Worm (Caenorhabditis elegans): ENCODE measurements around the gene ttr-19.

ttr-19 gene

ce11 chrV:10203435-10204009, 23.7 kb downstream of the ttr-19 start, which contains the start of gene chpf-1:
Gene chpf-1 (minus strand): TSS chrV:10203485.
- no peak for TF ChIP-seq egl-27 (tag; optimal IDR thresholded peaks at IDR 0.05)
- peak in 1 of 2 experiments; percentile 0 for TF ChIP-seq lsy-2 (tag; optimal IDR thresholded peaks at IDR 0.05)
- no peak for TF ChIP-seq elt-3 (tag; optimal IDR thresholded peaks at IDR 0.05)
- TF ChIP-seq nhr-21 (tag; optimal IDR thresholded peaks at IDR 0.05) = no peak
- TF ChIP-seq fos-1 (tag; optimal IDR thresholded peaks at IDR 0.05) = peak; percentile 70
- no peak for TF ChIP-seq unc-39 (tag; optimal IDR thresholded peaks at IDR 0.05)
- TF ChIP-seq unc-55 (GFP tag; optimal IDR thresholded peaks at IDR 0.05) = no peak
- no peak for TF ChIP-seq snpc-4 (tag; optimal IDR thresholded peaks at IDR 0.05)
- TF ChIP-seq mbf-1 (tag; optimal IDR thresholded peaks at IDR 0.05) = no peak
- no peak for TF ChIP-seq ztf-1 (GFP tag; conservative IDR thresholded peaks at IDR 0.05)
- TF ChIP-seq nhr-12 (tag; optimal IDR thresholded peaks at IDR 0.05) = no peak
- peak; percentile 76 for TF ChIP-seq crh-2 (tag; optimal IDR thresholded peaks at IDR 0.05)
- no peak for TF ChIP-seq alr-1 (tag; optimal IDR thresholded peaks at IDR 0.05)
- no peak for TF ChIP-seq R02D3.7 (tag; optimal IDR thresholded peaks at IDR 0.05)
- peak; percentile 2 for TF ChIP-seq sma-9 (GFP tag; optimal IDR thresholded peaks at IDR 0.05)
- no peak for TF ChIP-seq sma-9 (tag; optimal IDR thresholded peaks at IDR 0.05)
- no peak for TF ChIP-seq ceh-16 (tag; optimal IDR thresholded peaks at IDR 0.05)
- no peak for TF ChIP-seq mab-5 (tag; optimal IDR thresholded peaks at IDR 0.05)
- TF ChIP-seq sem-4 (tag; optimal IDR thresholded peaks at IDR 0.05) = no peak
- no peak for TF ChIP-seq nhr-6 (tag; optimal IDR thresholded peaks at IDR 0.05)
- peak; percentile 14 for TF ChIP-seq nhr-129 (tag; optimal IDR thresholded peaks at IDR 0.05)
- peak; percentile 59 for TF ChIP-seq blmp-1 (tag; optimal IDR thresholded peaks at IDR 0.05; ENCODE audit: insufficient read depth)
- no peak for TF ChIP-seq mdl-1 (tag; optimal IDR thresholded peaks at IDR 0.05)
- no peak for TF ChIP-seq C34F6.9 (tag; optimal IDR thresholded peaks at IDR 0.05)
- TF ChIP-seq ama-1 (optimal IDR thresholded peaks at IDR 0.05) = peak; percentile 17
- no peak for TF ChIP-seq lin-11 (tag; optimal IDR thresholded peaks at IDR 0.05)
- TF ChIP-seq nhr-25 (tag; optimal IDR thresholded peaks at IDR 0.05) = no peak
- no peak for TF ChIP-seq nhr-11 (tag; optimal IDR thresholded peaks at IDR 0.05)
- TF ChIP-seq ztf-11 (tag; optimal IDR thresholded peaks at IDR 0.05) = no peak
- no peak for TF ChIP-seq skn-1 (tag; optimal IDR thresholded peaks at IDR 0.05)

DNA sequence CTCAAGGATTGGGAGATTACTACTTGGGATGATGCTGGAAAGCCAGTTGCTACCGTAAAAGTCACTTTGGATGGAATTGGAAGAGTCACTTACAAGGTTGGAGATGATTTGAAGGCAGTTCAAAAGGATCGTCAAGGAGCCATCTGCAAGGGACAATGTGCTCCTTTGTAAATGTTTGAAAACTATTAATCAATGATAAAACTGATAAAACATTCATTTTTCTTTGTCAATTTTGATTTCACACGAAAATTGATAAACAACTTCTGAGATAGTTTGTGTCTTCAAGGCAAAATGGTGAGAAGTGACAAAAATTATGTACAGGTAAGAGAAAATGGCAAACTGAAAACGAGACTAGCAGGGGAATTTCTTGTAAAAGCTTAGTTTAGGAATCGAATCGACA, 24.9 kb downstream of the ttr-19 start:
- TF ChIP-seq lin-13 (GFP tag; optimal IDR thresholded peaks at IDR 0.05) = no peak
- TF ChIP-seq unc-39 (tag; optimal IDR thresholded peaks at IDR 0.05) = no peak
- TF ChIP-seq mbf-1 (tag; optimal IDR thresholded peaks at IDR 0.05) = no peak
- TF ChIP-seq R02D3.7 (tag; optimal IDR thresholded peaks at IDR 0.05) = no peak
- TF ChIP-seq mab-5 (tag; optimal IDR thresholded peaks at IDR 0.05) = no peak
- no peak for TF ChIP-seq nhr-21 (tag; optimal IDR thresholded peaks at IDR 0.05)
- TF ChIP-seq snpc-4 (tag; optimal IDR thresholded peaks at IDR 0.05) = no peak
- TF ChIP-seq lin-39 (tag; optimal IDR thresholded peaks at IDR 0.05) = no peak
- no peak for TF ChIP-seq ztf-4 (tag; optimal IDR thresholded peaks at IDR 0.05)
- TF ChIP-seq elt-1 (tag; optimal IDR thresholded peaks at IDR 0.05) = no peak
- TF ChIP-seq nhr-77 (tag; optimal IDR thresholded peaks at IDR 0.05) = no peak
- TF ChIP-seq nhr-12 (tag; optimal IDR thresholded peaks at IDR 0.05) = no peak
- no peak for TF ChIP-seq zag-1 (tag; optimal IDR thresholded peaks at IDR 0.05)

DNA sequence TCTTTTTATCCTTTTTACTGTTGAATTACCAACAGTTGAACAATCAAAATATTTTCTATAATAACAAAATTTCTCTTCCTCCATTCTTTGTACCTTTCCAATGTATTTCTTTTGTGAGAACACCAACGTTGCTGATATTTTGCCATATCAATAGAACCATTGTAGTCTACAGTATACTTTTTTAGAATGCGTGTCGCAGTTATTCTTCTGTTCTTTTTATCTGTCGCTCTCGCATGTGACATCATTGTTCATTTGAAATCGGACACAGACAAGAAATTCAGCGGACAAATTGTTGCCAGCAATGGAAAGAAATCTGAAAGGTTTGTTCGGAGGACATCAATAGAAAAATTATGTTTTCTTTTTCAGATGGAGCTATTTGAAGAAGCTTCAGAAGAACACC, 25.3 kb downstream of the ttr-19 start, which contains the start of gene ZK856.7:
ZK856.7 (plus strand) TSS at position 186 of the 400 bp plus-strand sequence.
- TF ChIP-seq crh-2 (tag; optimal IDR thresholded peaks at IDR 0.05) (peak; percentile 37), lsy-2 (tag; optimal IDR thresholded peaks at IDR 0.05) (peak in 1 of 2 experiments; percentile 11), gmeb-1 (tag; optimal IDR thresholded peaks at IDR 0.05) (no peak), nhr-25 (tag; optimal IDR thresholded peaks at IDR 0.05) (peak; percentile 25)

- TF ChIP-seq ZK546.5 (tag; optimal IDR thresholded peaks at IDR 0.05) (no peak), crh-2 (tag; optimal IDR thresholded peaks at IDR 0.05) (no peak), nhr-21 (tag; optimal IDR thresholded peaks at IDR 0.05) (no peak), ztf-4 (tag; optimal IDR thresholded peaks at IDR 0.05) (no peak), dmd-4 (tag; optimal IDR thresholded peaks at IDR 0.05) (no peak), nhr-6 (tag; optimal IDR thresholded peaks at IDR 0.05) (no peak), lin-13 (GFP tag; optimal IDR thresholded peaks at IDR 0.05) (no peak), sma-9 (GFP tag; optimal IDR thresholded peaks at IDR 0.05) (no peak), sma-9 (tag; optimal IDR thresholded peaks at IDR 0.05) (no peak), fos-1 (tag; optimal IDR thresholded peaks at IDR 0.05) (no peak), R02D3.7 (tag; optimal IDR thresholded peaks at IDR 0.05) (no peak), mbf-1 (tag; optimal IDR thresholded peaks at IDR 0.05) (no peak), peb-1 (tag; optimal IDR thresholded peaks at IDR 0.05) (no peak), elt-3 (tag; optimal IDR thresholded peaks at IDR 0.05) (no peak), sem-4 (tag; optimal IDR thresholded peaks at IDR 0.05) (no peak)
Observed at ce11 chrV:10198386-10198785, 28.8 kb downstream of the ttr-19 start, which contains the start of gene ZK856.6. Gene ZK856.6 (plus strand): TSS chrV:10198686.
